Worm (Caenorhabditis elegans) whole organism, L4 larva: ENCODE measurements around the gene srz-18.

Experiments
- D1046.2 ChIP-seq: fragments of 200-800 bp; sonication (Bioruptor generic); IDR thresholded peaks from 2 replicates; pipeline ENCODE4 v1.3.6; 2022; ENCODE audit warnings: missing genetic modification characterization, missing compliant biosample characterization
- F37D6.2 ChIP-seq: sonication (generic microtip); optimal IDR thresholded peaks from 2 replicates; lab custom pipeline; 2016; ENCODE audit warnings: mild to moderate bottlenecking, missing genetic modification characterization, missing compliant biosample characterization
- F44E2.7 ChIP-seq: fragments of 200-800 bp; sonication (Bioruptor generic); IDR thresholded peaks from 2 replicates; pipeline ENCODE4 v2.1.2; 2022; ENCODE audit warnings: missing genetic modification characterization, missing compliant biosample characterization
- F49E8.2 ChIP-seq: sonication (generic microtip); optimal IDR thresholded peaks from 2 replicates; lab custom pipeline; 2016; ENCODE audit warnings: missing compliant biosample characterization, mild to moderate bottlenecking, missing genetic modification characterization, borderline replicate concordance
- R02D3.7 ChIP-seq: fragments of 150-350 bp; sonication (generic microtip); optimal IDR thresholded peaks from 3 replicates; lab custom pipeline; 2014; ENCODE audit warnings: missing biosample characterization, missing genetic modification characterization
- T20F7.1 ChIP-seq: fragments of 200-800 bp; sonication (Bioruptor generic); optimal IDR thresholded peaks from 2 replicates; lab custom pipeline; 2018; ENCODE audit warnings: mild to moderate bottlenecking, missing genetic modification characterization, missing compliant biosample characterization
- Y48G9A.11 ChIP-seq: fragments of 200-800 bp; sonication (Bioruptor generic); IDR thresholded peaks from 2 replicates; pipeline ENCODE4 v1.3.6; 2022; ENCODE audit warnings: missing genetic modification reagents, missing genetic modification characterization, missing compliant biosample characterization
- ZK337.2 ChIP-seq: fragments of 200-800 bp; sonication (Bioruptor generic); IDR thresholded peaks from 2 replicates; pipeline ENCODE4 v1.3.6; 2022; ENCODE audit warnings: missing genetic modification reagents, missing genetic modification characterization, missing compliant biosample characterization
- ZK546.5 ChIP-seq, 2 experiments: sonication (generic microtip); optimal IDR thresholded peaks; 2 replicates each; lab custom pipeline; 2017; ENCODE audit warnings: missing biosample characterization in 2 of 2, missing genetic modification characterization in 2 of 2
- aha-1 ChIP-seq: fragments of 150-350 bp; peaks from one replicate; lab custom pipeline; 2014; ENCODE audit warnings: missing biosample characterization, missing genetic modification characterization
- arid-1 ChIP-seq: fragments of 200-800 bp; sonication (Bioruptor generic); conservative IDR thresholded peaks from 2 replicates; pipeline ENCODE4 v1.3.6; 2022; ENCODE audit warnings: missing genetic modification reagents, missing genetic modification characterization, missing compliant biosample characterization
- ceh-32 ChIP-seq: sonication (generic microtip); optimal IDR thresholded peaks from 2 replicates; lab custom pipeline; 2016; ENCODE audit warnings: mild to moderate bottlenecking, missing genetic modification characterization, missing compliant biosample characterization; ENCODE audit not compliant: poor library complexity
- ceh-44 ChIP-seq: fragments of 200-800 bp; sonication (Bioruptor generic); IDR thresholded peaks from 2 replicates; pipeline ENCODE4 v1.3.6; 2022; ENCODE audit warnings: missing genetic modification reagents, missing genetic modification characterization, missing compliant biosample characterization
- ceh-62 ChIP-seq: sonication (generic microtip); optimal IDR thresholded peaks from 2 replicates; lab custom pipeline; 2017; ENCODE audit warnings: missing biosample characterization, missing genetic modification characterization
- cey-2 ChIP-seq: sonication (generic microtip); optimal IDR thresholded peaks from 3 replicates; lab custom pipeline; 2017; ENCODE audit warnings: missing genetic modification characterization, mild to moderate bottlenecking, missing compliant biosample characterization, antibody characterized with exemption, borderline replicate concordance; ENCODE audit not compliant: insufficient read depth
- dmd-6 ChIP-seq: fragments of 200-800 bp; sonication (Bioruptor generic); IDR thresholded peaks from 2 replicates; pipeline ENCODE4 v1.3.6; 2022; ENCODE audit warnings: missing genetic modification reagents, missing genetic modification characterization, missing compliant biosample characterization
- dpl-1 ChIP-seq: fragments of 150-350 bp; optimal IDR thresholded peaks from 2 replicates; lab custom pipeline; 2014; ENCODE audit warnings: missing biosample characterization, missing genetic modification reagents, missing genetic modification characterization
- egl-43 ChIP-seq: fragments of 200-800 bp; sonication (Bioruptor generic); IDR thresholded peaks from 2 replicates; pipeline ENCODE4 v1.3.6; 2022; ENCODE audit warnings: missing genetic modification reagents, missing genetic modification characterization, missing compliant biosample characterization
- fos-1 ChIP-seq: fragments of 150-350 bp; optimal IDR thresholded peaks from 2 replicates; lab custom pipeline; 2014; ENCODE audit warnings: missing biosample characterization, missing genetic modification characterization
- hif-1 ChIP-seq, 2 experiments: sonication (generic microtip); optimal IDR thresholded peaks; 2 replicates each; lab custom pipeline; 2016 to 2017; ENCODE audit warnings: missing compliant biosample characterization in 2 of 2, missing genetic modification characterization in 2 of 2, missing genetic modification reagents in 2 of 2, missing genotype in 2 of 2, mild to moderate bottlenecking in 1 of 2
- hlh-30 ChIP-seq: sonication (generic microtip); optimal IDR thresholded peaks from 2 replicates; lab custom pipeline; 2017; ENCODE audit warnings: antibody characterized with exemption, mild to moderate bottlenecking, missing genetic modification characterization, missing compliant biosample characterization; ENCODE audit not compliant: insufficient read depth
- jun-1 ChIP-seq: fragments of 150-350 bp; optimal IDR thresholded peaks from 2 replicates; lab custom pipeline; 2014; ENCODE audit warnings: missing biosample characterization, missing genetic modification reagents, missing genetic modification characterization
- lim-7 ChIP-seq: fragments of 200-800 bp; sonication (Bioruptor generic); IDR thresholded peaks from 2 replicates; pipeline ENCODE4 v1.3.6; 2022; ENCODE audit warnings: missing genetic modification characterization, missing compliant biosample characterization
- lin-38 ChIP-seq: fragments of 200-800 bp; sonication (Bioruptor generic); IDR thresholded peaks from 2 replicates; pipeline ENCODE4 v1.3.6; 2022; ENCODE audit warnings: missing genetic modification reagents, missing genetic modification characterization, missing compliant biosample characterization
- lir-3 ChIP-seq: sonication (generic microtip); optimal IDR thresholded peaks from 2 replicates; lab custom pipeline; 2016; ENCODE audit warnings: mild to moderate bottlenecking, missing genetic modification characterization, missing compliant biosample characterization
- madf-5 ChIP-seq, 2 experiments: fragments of 200-800 bp; sonication (Bioruptor generic); IDR thresholded peaks; 2 replicates each; pipeline ENCODE4 v1.3.6; 2022; ENCODE audit warnings: missing compliant biosample characterization in 2 of 2, missing genetic modification characterization in 2 of 2
- mdt-29 ChIP-seq: fragments of 200-800 bp; sonication (Bioruptor generic); IDR thresholded peaks from 2 replicates; pipeline ENCODE4 v1.3.6; 2022; ENCODE audit warnings: missing genetic modification reagents, missing genetic modification characterization, missing compliant biosample characterization
- nhr-41 ChIP-seq: fragments of 200-800 bp; sonication (Bioruptor generic); IDR thresholded peaks from 2 replicates; pipeline ENCODE4 v1.3.6; 2022; ENCODE audit warnings: missing genetic modification reagents, missing genetic modification characterization, missing compliant biosample characterization
- nhr-48 ChIP-seq: sonication (generic microtip); optimal IDR thresholded peaks from 2 replicates; lab custom pipeline; 2016; ENCODE audit warnings: mild to moderate bottlenecking, missing genetic modification characterization, missing compliant biosample characterization
- nhr-6 ChIP-seq: fragments of 150-350 bp; optimal IDR thresholded peaks from 2 replicates; lab custom pipeline; 2014; ENCODE audit warnings: missing biosample characterization, missing genetic modification characterization
- nhr-76 ChIP-seq: fragments of 150-350 bp; optimal IDR thresholded peaks from 2 replicates; lab custom pipeline; 2014; ENCODE audit warnings: missing biosample characterization, missing genetic modification characterization
- pqm-1 ChIP-seq: sonication (generic microtip); optimal IDR thresholded peaks from 2 replicates; lab custom pipeline; 2017; ENCODE audit warnings: missing biosample characterization, missing genetic modification characterization
- saeg-2 ChIP-seq: fragments of 200-800 bp; sonication (Bioruptor generic); IDR thresholded peaks from 2 replicates; pipeline ENCODE4 v1.3.6; 2022; ENCODE audit warnings: missing genetic modification reagents, missing genetic modification characterization, missing compliant biosample characterization
- set-16 ChIP-seq: fragments of 200-800 bp; sonication (Bioruptor generic); IDR thresholded peaks from 2 replicates; pipeline ENCODE4 v1.3.6; 2022; ENCODE audit warnings: missing genetic modification reagents, missing genetic modification characterization, missing compliant biosample characterization
- snpc-1.2 ChIP-seq: fragments of 200-800 bp; sonication (Bioruptor generic); IDR thresholded peaks from 2 replicates; pipeline ENCODE4 v1.3.6; 2022; ENCODE audit warnings: missing genetic modification reagents, missing genetic modification characterization, missing compliant biosample characterization
- tra-1 ChIP-seq: fragments of 200-800 bp; sonication (Bioruptor generic); IDR thresholded peaks from 2 replicates; pipeline ENCODE4 v1.3.6; 2022; ENCODE audit warnings: missing genetic modification reagents, missing genetic modification characterization, missing compliant biosample characterization
- unc-39 ChIP-seq: sonication (generic microtip); optimal IDR thresholded peaks from 2 replicates; lab custom pipeline; 2017; ENCODE audit warnings: missing biosample characterization, missing genetic modification characterization
- zfp-3 ChIP-seq: fragments of 200-800 bp; sonication (Bioruptor generic); conservative IDR thresholded peaks from 2 replicates; pipeline ENCODE4 v1.3.6; 2022; ENCODE audit warnings: missing genetic modification reagents, missing genetic modification characterization, missing compliant biosample characterization
- zip-11 ChIP-seq: fragments of 200-800 bp; sonication (Bioruptor generic); IDR thresholded peaks from 2 replicates; pipeline ENCODE4 v1.3.6; 2022; ENCODE audit warnings: missing genetic modification characterization, missing compliant biosample characterization
- ztf-11 ChIP-seq: fragments of 150-350 bp; optimal IDR thresholded peaks from 2 replicates; lab custom pipeline; 2014; ENCODE audit warnings: missing biosample characterization, missing genetic modification characterization

The srz-18 gene

ce11 chrV:20580511-20581040 is 45.9 kb upstream of the srz-18 start, which contains the start of gene F26F2.7 (continued):
- TF ChIP-seq aha-1 (tag; lab: Kevin White, UChicago) (no peak), lim-7 (GFP tag; lab: Robert Waterston, UW) (no peak), ZK546.5 (tag; optimal IDR thresholded peaks at IDR 0.05; lab: Kevin White, UChicago) (no peak), R02D3.7 (tag; lab: Kevin White, UChicago) (no peak), arid-1 (GFP tag; lab: Robert Waterston, UW) (peak; percentile 64), ceh-62 (tag; lab: Kevin White, UChicago) (no peak), hif-1 (tag; optimal IDR thresholded peaks at IDR 0.05; lab: Kevin White, UChicago) (peak in 1 of 2 experiments; percentile 66), D1046.2 (GFP tag; lab: Robert Waterston, UW) (no peak), mdt-29 (GFP tag; lab: Robert Waterston, UW) (peak; percentile 75; the same call in 1 of the 2 replicates), F44E2.7 (GFP tag; lab: Robert Waterston, UW) (0 out of 2 replicates have a peak, but pooled peaks have one; percentile 47), hlh-30 (peak; percentile 98), ztf-11 (tag; lab: Kevin White, UChicago) (no peak)

- no peak for TF ChIP-seq Y48G9A.11
- no peak for TF ChIP-seq lin-38 (GFP tag; lab: Robert Waterston, UW)
- TF ChIP-seq dpl-1 (GFP tag; lab: Kevin White, UChicago): no peak
- TF ChIP-seq ceh-32 (tag; lab: Kevin White, UChicago): no peak
- TF ChIP-seq snpc-1.2: no peak
- TF ChIP-seq zip-11 (GFP tag; lab: Robert Waterston, UW): no peak
- TF ChIP-seq tra-1 (GFP tag; lab: Robert Waterston, UW): no peak
- no peak for TF ChIP-seq hlh-30
- TF ChIP-seq, all 104 proteins: peak for 0
Measured at ce11 chrV:20594746-20595145, 31.8 kb upstream of the srz-18 start, which contains the start of gene F26F2.10. F26F2.10 (minus strand) TSS chrV:20594846.

DNA sequence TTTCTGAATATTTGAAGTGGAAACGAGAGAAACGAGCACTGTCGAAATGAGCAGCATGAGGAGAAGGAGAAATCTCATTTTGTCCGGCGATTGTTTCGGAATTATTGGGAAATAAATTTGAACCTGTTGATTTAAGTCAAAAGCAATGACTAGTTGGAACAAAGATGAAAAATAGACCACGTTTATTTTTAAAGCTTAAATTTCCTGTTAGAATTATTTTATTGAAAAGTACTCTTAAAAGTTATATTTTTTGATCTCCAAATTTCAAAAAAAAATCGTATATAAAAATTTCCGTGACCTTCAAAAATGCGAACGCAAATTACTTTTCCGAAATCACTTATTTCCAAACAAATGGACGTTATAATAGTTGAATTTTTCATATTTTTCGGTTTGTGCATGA is 30.9 kb upstream of the srz-18 start, which contains the start of gene F26F2.11:
Gene F26F2.11 (minus strand): TSS at position 101 of the 400 bp plus-strand sequence.
- TF ChIP-seq ZK337.2 (no peak), zip-11 (GFP tag; lab: Robert Waterston, UW) (no peak), tra-1 (GFP tag; lab: Robert Waterston, UW) (no peak), unc-39 (tag; lab: Kevin White, UChicago) (no peak), lin-38 (GFP tag; lab: Robert Waterston, UW) (no peak), ZK546.5 (tag; optimal IDR thresholded peaks at IDR 0.05; lab: Kevin White, UChicago) (no peak), set-16 (GFP tag; lab: Robert Waterston, UW) (no peak), cey-2 (tag; lab: Kevin White, UChicago) (no peak), fos-1 (tag; lab: Kevin White, UChicago) (no peak), ceh-44 (GFP tag; lab: Robert Waterston, UW) (no peak), madf-5 (GFP tag; IDR thresholded peaks at IDR 0.05; lab: Robert Waterston, UW) (no peak), nhr-6 (tag; lab: Kevin White, UChicago) (no peak), R02D3.7 (tag; lab: Kevin White, UChicago) (no peak), nhr-76 (no peak), zfp-3 (GFP tag; lab: Robert Waterston, UW) (no peak), egl-43 (GFP tag; lab: Robert Waterston, UW) (no peak), saeg-2 (GFP tag; lab: Robert Waterston, UW) (no peak), dmd-6 (GFP tag; lab: Robert Waterston, UW) (no peak)

- no peak for TF ChIP-seq tra-1 (GFP tag; lab: Robert Waterston, UW)
- no peak for TF ChIP-seq lir-3
- no peak for TF ChIP-seq egl-43 (GFP tag; lab: Robert Waterston, UW)
- no peak for TF ChIP-seq F49E8.2 (tag; lab: Kevin White, UChicago)
- TF ChIP-seq T20F7.1 (GFP tag; lab: Kevin White, UChicago): no peak
- no peak for TF ChIP-seq unc-39 (tag; lab: Kevin White, UChicago)
- TF ChIP-seq pqm-1 (tag; lab: Kevin White, UChicago): no peak
- TF ChIP-seq nhr-41 (GFP tag; lab: Robert Waterston, UW): no peak
- TF ChIP-seq jun-1 (tag; lab: Kevin White, UChicago): no peak
- no peak for TF ChIP-seq nhr-48
- no peak for TF ChIP-seq ceh-32 (tag; lab: Kevin White, UChicago)
- TF ChIP-seq zfp-3 (GFP tag; lab: Robert Waterston, UW): no peak
- no peak for TF ChIP-seq lim-7 (GFP tag; lab: Robert Waterston, UW)
- no peak for TF ChIP-seq F37D6.2 (tag; lab: Kevin White, UChicago)
Measured at ce11 chrV:20597076-20597475, 29.4 kb upstream of the srz-18 start, which contains the start of gene F46B3.1. F46B3.1 (minus strand) TSS chrV:20597176.
